Worm (Caenorhabditis elegans): ENCODE data around the gene mdmh-35.

The mdmh-35 gene

DNA sequence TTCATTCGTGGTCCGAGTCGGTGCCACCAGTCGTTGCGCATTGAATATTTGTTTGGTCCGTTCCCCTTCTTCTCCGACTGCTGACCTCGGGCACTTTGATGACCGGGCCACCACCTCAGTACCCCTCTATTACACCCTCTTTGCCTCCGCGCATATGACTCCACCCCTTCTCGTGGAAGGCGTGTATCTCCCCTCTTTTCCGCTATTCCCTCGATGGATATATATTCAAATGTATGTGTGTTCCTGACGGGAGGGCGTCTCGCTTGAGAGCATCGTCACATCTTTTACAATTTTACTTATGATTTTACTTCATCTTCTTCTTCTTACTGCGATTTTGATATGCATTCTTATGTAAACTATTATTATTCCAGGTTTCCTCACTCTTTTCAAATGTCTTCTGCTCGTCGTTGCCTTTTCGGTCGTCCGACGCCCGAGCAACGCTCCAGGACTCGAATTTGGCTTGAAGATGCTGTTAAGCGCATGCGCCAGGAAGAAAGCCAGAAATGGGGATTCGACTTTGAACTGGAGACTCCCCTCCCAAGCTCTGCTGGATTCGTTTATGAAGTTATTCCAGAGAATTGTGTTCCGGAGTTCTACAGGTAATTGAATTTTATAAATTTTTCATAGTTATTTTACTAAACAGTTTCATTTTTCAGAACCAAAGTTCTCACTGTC is 44.5 kb downstream of the mdmh-35 start, which contains the start of gene cki-1:
TSS of gene cki-1 (plus strand) at position 372 of the 675 bp plus-strand sequence.
- TF ChIP-seq set-16 (GFP tag; IDR thresholded peaks at IDR 0.05) (0 out of 2 replicates have a peak, but pooled peaks have one; percentile 7), jun-1 (tag; optimal IDR thresholded peaks at IDR 0.05) (no peak), unc-62 (GFP tag; optimal IDR thresholded peaks at IDR 0.05 in 1 of 2) (peak in 1 of 2 experiments; percentile 50), unc-62 (tag; optimal IDR thresholded peaks at IDR 0.05) (no peak), lin-13 (GFP tag; optimal IDR thresholded peaks at IDR 0.05) (no peak), php-3 (GFP tag; IDR thresholded peaks at IDR 0.05) (no peak), spr-1 (tag; optimal IDR thresholded peaks at IDR 0.05) (no peak), egl-43 (GFP tag; IDR thresholded peaks at IDR 0.05) (no peak), dpl-1 (GFP tag; optimal IDR thresholded peaks at IDR 0.05) (no peak), Y48G9A.11 (GFP tag; IDR thresholded peaks at IDR 0.05) (no peak)

DNA sequence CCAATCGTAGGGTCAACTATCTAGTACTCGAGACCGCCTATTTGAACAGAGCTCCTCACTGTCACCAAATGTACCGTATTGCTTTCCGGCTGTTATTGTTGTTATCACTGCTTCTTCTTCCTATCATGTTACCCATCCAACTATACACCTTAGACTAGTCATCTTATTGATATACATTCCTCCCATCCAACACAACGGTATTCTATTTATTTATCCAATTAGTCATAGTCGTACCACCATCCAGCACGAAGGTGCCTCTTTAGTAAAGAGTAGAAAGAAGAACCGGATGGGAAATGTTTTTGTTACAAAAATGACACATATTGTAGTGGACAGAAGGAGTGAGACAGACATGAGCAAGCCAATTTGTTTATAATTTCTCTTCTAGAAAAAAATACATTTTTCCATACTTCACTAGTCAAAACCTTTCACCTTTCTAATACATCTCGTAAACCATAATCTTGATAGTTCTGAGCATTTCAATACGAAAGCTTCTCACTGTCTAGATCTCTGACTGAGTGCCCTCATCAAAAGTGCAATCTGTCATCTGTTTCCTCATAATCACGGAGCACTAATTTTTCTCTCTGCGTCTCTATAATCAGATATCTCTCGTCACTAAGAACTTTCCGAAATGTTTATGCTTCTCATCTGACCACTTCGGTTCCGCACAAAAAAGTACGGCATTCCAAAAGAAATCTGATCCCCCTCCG is 45.2 kb downstream of the mdmh-35 start:
- TF ChIP-seq snpc-1.2 (GFP tag; IDR thresholded peaks at IDR 0.05): no peak
- no peak for TF ChIP-seq ama-1 (optimal IDR thresholded peaks at IDR 0.05)
- TF ChIP-seq duxl-1 (tag; optimal IDR thresholded peaks at IDR 0.05; ENCODE audit: poor library complexity): peak; percentile 29
- no peak for TF ChIP-seq F44E2.7 (GFP tag; IDR thresholded peaks at IDR 0.05)
- TF ChIP-seq snpc-4 (tag; optimal IDR thresholded peaks at IDR 0.05): no peak
- TF ChIP-seq lsy-2 (tag; optimal IDR thresholded peaks at IDR 0.05): peak in 1 of 2 experiments; percentile 45
- no peak for TF ChIP-seq ztf-11 (tag; optimal IDR thresholded peaks at IDR 0.05)
- TF ChIP-seq mes-2 (tag; optimal IDR thresholded peaks at IDR 0.05; ENCODE audit: poor library complexity, severe bottlenecking): peak; percentile 20
- no peak for TF ChIP-seq Y48G9A.11 (GFP tag; IDR thresholded peaks at IDR 0.05)
- peak; percentile 70 for TF ChIP-seq nhr-6 (tag; optimal IDR thresholded peaks at IDR 0.05)
- peak; percentile 7 for TF ChIP-seq hlh-11 (tag; optimal IDR thresholded peaks at IDR 0.05)
- no peak for TF ChIP-seq aly-2 (tag; optimal IDR thresholded peaks at IDR 0.05)
- TF ChIP-seq ceh-82 (tag; optimal IDR thresholded peaks at IDR 0.05): no peak
- TF ChIP-seq dve-1 (tag; optimal IDR thresholded peaks at IDR 0.05; ENCODE audit: insufficient read depth): peak; percentile 16
- TF ChIP-seq Y105C5A.15 (GFP tag; IDR thresholded peaks at IDR 0.05): no peak
- no peak for TF ChIP-seq ces-1 (GFP tag; optimal IDR thresholded peaks at IDR 0.05)
- peak; percentile 8 for TF ChIP-seq aha-1 (tag)
- TF ChIP-seq pha-4 (GFP tag; IDR thresholded peaks at IDR 0.05): no peak
- peak; percentile 66 for TF ChIP-seq pha-4 (tag; optimal IDR thresholded peaks at IDR 0.05)
- no peak for TF ChIP-seq zfp-3 (GFP tag; conservative IDR thresholded peaks at IDR 0.05)
- no peak for TF ChIP-seq D1046.2 (GFP tag; IDR thresholded peaks at IDR 0.05)
- TF ChIP-seq tag-97 (GFP tag; IDR thresholded peaks at IDR 0.05): no peak
- TF ChIP-seq attf-4 (tag; optimal IDR thresholded peaks at IDR 0.05): peak; percentile 11
- peak; percentile 19 for TF ChIP-seq nhr-28 (tag; optimal IDR thresholded peaks at IDR 0.05)
- peak in 1 of 2 experiments; percentile 37 for TF ChIP-seq unc-62 (GFP tag; optimal IDR thresholded peaks at IDR 0.05 in 1 of 2)
- TF ChIP-seq unc-62 (tag; optimal IDR thresholded peaks at IDR 0.05): no peak

DNA sequence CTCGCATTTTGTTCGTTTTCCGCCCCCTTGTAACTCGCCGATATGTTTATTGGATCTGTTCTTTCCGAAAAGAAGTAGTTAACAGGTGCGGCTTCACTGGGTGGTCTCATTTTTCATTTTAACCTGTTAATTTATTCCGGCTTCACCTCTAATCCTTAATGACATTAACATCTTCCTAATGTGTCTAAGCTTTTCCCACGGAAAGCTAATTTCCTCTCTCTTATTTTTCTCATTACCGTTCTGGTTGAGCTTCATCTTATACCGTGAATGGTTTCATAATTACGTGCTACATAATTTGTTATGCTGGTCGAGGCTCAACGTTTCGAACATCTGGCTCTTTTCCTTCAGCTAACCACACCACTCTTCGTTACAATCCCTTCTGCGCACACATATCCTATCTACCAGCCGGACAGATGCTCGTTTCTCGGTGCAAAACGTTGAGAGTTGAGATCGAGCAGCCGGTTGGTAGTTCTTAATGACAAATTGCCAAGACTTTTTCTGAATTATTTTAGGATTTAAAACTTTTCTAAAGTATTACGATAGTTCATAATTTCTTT is 46.1 kb downstream of the mdmh-35 start:
- TF ChIP-seq spr-3 (GFP tag; optimal IDR thresholded peaks at IDR 0.05) (no peak), mxl-2 (GFP tag; conservative IDR thresholded peaks at IDR 0.05) (no peak), lsy-2 (tag; optimal IDR thresholded peaks at IDR 0.05) (no peak), set-16 (GFP tag; IDR thresholded peaks at IDR 0.05) (no peak), D1046.2 (GFP tag; IDR thresholded peaks at IDR 0.05) (no peak), F49E8.2 (tag; optimal IDR thresholded peaks at IDR 0.05; ENCODE audit: borderline replicate concordance) (no peak), duxl-1 (tag; optimal IDR thresholded peaks at IDR 0.05; ENCODE audit: poor library complexity) (no peak), cey-2 (tag; optimal IDR thresholded peaks at IDR 0.05; ENCODE audit: borderline replicate concordance, insufficient read depth) (no peak), nhr-28 (tag; optimal IDR thresholded peaks at IDR 0.05) (no peak), lin-38 (GFP tag; IDR thresholded peaks at IDR 0.05) (no peak), nhr-6 (tag; optimal IDR thresholded peaks at IDR 0.05) (no peak), ceh-82 (tag; optimal IDR thresholded peaks at IDR 0.05) (no peak), fos-1 (tag; optimal IDR thresholded peaks at IDR 0.05) (no peak), lin-29 (GFP tag; IDR thresholded peaks at IDR 0.05) (no peak), aly-2 (tag; optimal IDR thresholded peaks at IDR 0.05) (no peak), ceh-32 (tag; optimal IDR thresholded peaks at IDR 0.05; ENCODE audit: poor library complexity) (no peak), hif-1 (tag; optimal IDR thresholded peaks at IDR 0.05) (no peak), ceh-62 (tag; optimal IDR thresholded peaks at IDR 0.05) (no peak), zip-11 (GFP tag; IDR thresholded peaks at IDR 0.05) (no peak)

All from whole organism, L4 larva.